Worm (Caenorhabditis elegans) whole organism, early embryonic: ENCODE measurements around the gene Y77E11A.23.

Experiments
- B0310.2 ChIP-seq: sonication (generic microtip); optimal IDR thresholded peaks from 2 replicates; lab custom pipeline; 2016; ENCODE audit warnings: mild to moderate bottlenecking, missing genetic modification characterization, missing compliant biosample characterization
- F13C5.2 ChIP-seq: sonication (generic microtip); optimal IDR thresholded peaks from 2 replicates; lab custom pipeline; 2017; ENCODE audit warnings: mild to moderate bottlenecking, missing genetic modification characterization, inconsistent platforms, missing compliant biosample characterization
- aly-1 ChIP-seq: sonication (generic microtip); optimal IDR thresholded peaks from 2 replicates; lab custom pipeline; 2016; ENCODE audit warnings: missing genetic modification characterization, missing compliant biosample characterization
- ama-1 ChIP-seq: fragments of 150-350 bp; optimal IDR thresholded peaks from 2 replicates; lab custom pipeline; 2014
- ceh-13 ChIP-seq: fragments of 200-800 bp; sonication (Bioruptor generic); optimal IDR thresholded peaks from 2 replicates; lab custom pipeline; 2018; ENCODE audit warnings: mild to moderate bottlenecking, missing genetic modification characterization, missing compliant biosample characterization
- ceh-36 ChIP-seq: sonication (generic microtip); optimal IDR thresholded peaks from 2 replicates; lab custom pipeline; 2016; ENCODE audit warnings: missing genetic modification characterization, inconsistent platforms, missing compliant biosample characterization
- ets-7 ChIP-seq: sonication (generic microtip); optimal IDR thresholded peaks from 2 replicates; lab custom pipeline; 2016; ENCODE audit warnings: missing genotype, missing genetic modification characterization, missing compliant biosample characterization
- flt-1 ChIP-seq: fragments of 200-800 bp; sonication (Bioruptor generic); IDR thresholded peaks from 2 replicates; pipeline ENCODE4 v1.3.6; 2022; ENCODE audit warnings: missing genetic modification characterization, missing compliant biosample characterization
- hmbx-1 ChIP-seq: sonication (generic microtip); optimal IDR thresholded peaks from 2 replicates; lab custom pipeline; 2016; ENCODE audit warnings: mild to moderate bottlenecking, missing genetic modification characterization, missing compliant biosample characterization
- hmg-4 ChIP-seq: fragments of 200-800 bp; sonication (Bioruptor generic); optimal IDR thresholded peaks from 2 replicates; lab custom pipeline; 2018; ENCODE audit warnings: mild to moderate bottlenecking, missing genetic modification characterization, missing compliant biosample characterization
- hnd-1 ChIP-seq: sonication (generic microtip); optimal IDR thresholded peaks from 2 replicates; lab custom pipeline; 2016; ENCODE audit warnings: missing genetic modification characterization, missing compliant biosample characterization
- pes-1 ChIP-seq: fragments of 200-800 bp; sonication (Bioruptor generic); IDR thresholded peaks from 2 replicates; pipeline ENCODE4 v1.3.6; 2022; ENCODE audit warnings: missing genetic modification reagents, missing genetic modification characterization, missing compliant biosample characterization
- scrt-1 ChIP-seq: fragments of 200-800 bp; sonication (Bioruptor generic); IDR thresholded peaks from 2 replicates; pipeline ENCODE4 v1.3.6; 2022; ENCODE audit warnings: missing genetic modification characterization, missing compliant biosample characterization
- sea-1 ChIP-seq: fragments of 200-800 bp; sonication (Bioruptor generic); conservative IDR thresholded peaks from 2 replicates; pipeline ENCODE4 v1.3.6; 2022; ENCODE audit warnings: missing genetic modification characterization, missing compliant biosample characterization
- tbx-11 ChIP-seq: fragments of 200-800 bp; sonication (Bioruptor generic); IDR thresholded peaks from 2 replicates; pipeline ENCODE4 v1.3.6; 2022; ENCODE audit warnings: missing genetic modification characterization, missing compliant biosample characterization
- tbx-37 ChIP-seq: fragments of 200-800 bp; sonication (Bioruptor generic); conservative IDR thresholded peaks from 2 replicates; pipeline ENCODE4 v1.3.6; 2022; ENCODE audit warnings: missing genetic modification reagents, missing genetic modification characterization, missing compliant biosample characterization
- tra-4 ChIP-seq: sonication (generic microtip); optimal IDR thresholded peaks from 2 replicates; lab custom pipeline; 2017; ENCODE audit warnings: missing genetic modification characterization, missing compliant biosample characterization

Y77E11A.23 gene

ce11 chrIV:1460686-1461085 lies 30.5 kb upstream of the Y77E11A.23 start, which contains the start of gene col-106:
col-106 (minus strand) TSS chrIV:1460786.
- no peak for TF ChIP-seq sea-1 (GFP tag; lab: Robert Waterston, UW)
- no peak for TF ChIP-seq pes-1 (GFP tag; lab: Robert Waterston, UW)

- TF ChIP-seq sea-1 (GFP tag; lab: Robert Waterston, UW) (0 out of 2 replicates have a peak, but pooled peaks have one; percentile 5), ceh-13 (GFP tag; lab: Kevin White, UChicago) (no peak)
These were observed 29.8 kb upstream of the Y77E11A.23 start for ce11 chrIV:1459826-1460489.

ce11 chrIV:1459419-1459818 lies 29.3 kb upstream of the Y77E11A.23 start:
- TF ChIP-seq B0310.2 (tag; lab: Kevin White, UChicago) (no peak), sea-1 (GFP tag; lab: Robert Waterston, UW) (no peak), ama-1 (lab: Kevin White, UChicago) (no peak), aly-1 (no peak), flt-1 (GFP tag; lab: Robert Waterston, UW) (no peak), ets-7 (tag; lab: Kevin White, UChicago) (no peak), F13C5.2 (tag; lab: Kevin White, UChicago) (no peak), pes-1 (GFP tag; lab: Robert Waterston, UW) (no peak), scrt-1 (GFP tag; lab: Robert Waterston, UW) (no peak), ceh-13 (GFP tag; lab: Kevin White, UChicago) (no peak), hnd-1 (tag; lab: Kevin White, UChicago) (no peak), hmbx-1 (tag; lab: Kevin White, UChicago) (no peak), hmg-4 (no peak), tbx-11 (GFP tag; lab: Robert Waterston, UW) (no peak), ceh-36 (tag; lab: Kevin White, UChicago) (no peak), tra-4 (tag; lab: Kevin White, UChicago) (no peak), tbx-37 (GFP tag; lab: Robert Waterston, UW) (no peak)

ce11 chrIV:1458192-1458591 lies 28.0 kb upstream of the Y77E11A.23 start:
- TF ChIP-seq tra-4 (tag; lab: Kevin White, UChicago): no peak
- TF ChIP-seq hmbx-1 (tag; lab: Kevin White, UChicago): no peak
- TF ChIP-seq F13C5.2 (tag; lab: Kevin White, UChicago): no peak
- no peak for TF ChIP-seq sea-1 (GFP tag; lab: Robert Waterston, UW)
- TF ChIP-seq B0310.2 (tag; lab: Kevin White, UChicago): no peak
- no peak for TF ChIP-seq ama-1 (lab: Kevin White, UChicago)
- TF ChIP-seq hmg-4: no peak
- TF ChIP-seq aly-1: no peak

- TF ChIP-seq tra-4 (tag; lab: Kevin White, UChicago) (no peak), ceh-36 (tag; lab: Kevin White, UChicago) (no peak), flt-1 (GFP tag; lab: Robert Waterston, UW) (no peak), hmg-4 (no peak), ama-1 (lab: Kevin White, UChicago) (no peak), hnd-1 (tag; lab: Kevin White, UChicago) (no peak)
These were observed 26.6 kb upstream of the Y77E11A.23 start, which contains the start of gene nadk-1 for ce11 chrIV:1456775-1457174. nadk-1 (plus strand) TSS chrIV:1457075.

ce11 chrIV:1455006-1455405 lies 24.8 kb upstream of the Y77E11A.23 start:
- TF ChIP-seq scrt-1 (GFP tag; lab: Robert Waterston, UW) (no peak), tbx-11 (GFP tag; lab: Robert Waterston, UW) (no peak), flt-1 (GFP tag; lab: Robert Waterston, UW) (no peak), ceh-13 (GFP tag; lab: Kevin White, UChicago) (no peak)

ce11 chrIV:1454194-1454593 lies 24.0 kb upstream of the Y77E11A.23 start:
- TF ChIP-seq ets-7 (tag; lab: Kevin White, UChicago) (no peak), tbx-11 (GFP tag; lab: Robert Waterston, UW) (no peak), pes-1 (GFP tag; lab: Robert Waterston, UW) (no peak)

- TF ChIP-seq pes-1 (GFP tag; lab: Robert Waterston, UW) (no peak), F13C5.2 (tag; lab: Kevin White, UChicago) (no peak), flt-1 (GFP tag; lab: Robert Waterston, UW) (no peak), scrt-1 (GFP tag; lab: Robert Waterston, UW) (no peak)
These were observed 23.3 kb upstream of the Y77E11A.23 start for ce11 chrIV:1453451-1453850.

ce11 chrIV:1452480-1452879 lies 22.3 kb upstream of the Y77E11A.23 start:
- TF ChIP-seq hmbx-1 (tag; lab: Kevin White, UChicago) (no peak), tbx-37 (GFP tag; lab: Robert Waterston, UW) (no peak), tra-4 (tag; lab: Kevin White, UChicago) (no peak), sea-1 (GFP tag; lab: Robert Waterston, UW) (no peak), ama-1 (lab: Kevin White, UChicago) (no peak), hnd-1 (tag; lab: Kevin White, UChicago) (no peak), hmg-4 (no peak), ceh-13 (GFP tag; lab: Kevin White, UChicago) (no peak), ets-7 (tag; lab: Kevin White, UChicago) (no peak)
